Fruit fly (Drosophila melanogaster): Measurements from ENCODE around the gene Sms.

- no peak for TF ChIP-seq psq (optimal IDR thresholded peaks at IDR 0.05)
- no peak for TF ChIP-seq h (optimal IDR thresholded peaks at IDR 0.05)
- TF ChIP-seq ttk (optimal IDR thresholded peaks at IDR 0.05), result no peak
- TF ChIP-seq insv (optimal IDR thresholded peaks at IDR 0.05), result no peak
Measured at dm6 chr3L:12277054-12277879, at the start of gene Sms, which contains the start of gene INPP5E.

Data from Kc167 (cell line).